Fruit fly (Drosophila melanogaster) whole organism, embryonic: ENCODE results near the gene Act87E.

Experiments used
- Bdp1 ChIP-seq: fragments of 200-800 bp; sonication (Bioruptor generic); optimal IDR thresholded peaks from 3 replicates; lab custom pipeline; 2016; ENCODE audit warnings: missing biosample characterization, missing genetic modification characterization
- C15 ChIP-seq: fragments of 200-800 bp; sonication (Bioruptor generic); IDR thresholded peaks from 3 replicates; pipeline ENCODE4 v1.3.6; 2022; ENCODE audit warnings: missing biosample characterization, missing genetic modification characterization
- CG11247 ChIP-seq: fragments of 200-800 bp; sonication (Bioruptor generic); IDR thresholded peaks from 2 replicates; pipeline ENCODE4 v1.3.6; 2022; ENCODE audit warnings: missing biosample characterization, missing genetic modification characterization
- CG11456 ChIP-seq: fragments of 200-800 bp; sonication (Bioruptor generic); IDR thresholded peaks from 3 replicates; pipeline ENCODE4 v1.3.6; 2022; ENCODE audit warnings: missing biosample characterization, missing genetic modification characterization
- CG11696 ChIP-seq: fragments of 200-800 bp; sonication (Bioruptor generic); IDR thresholded peaks from 2 replicates; pipeline ENCODE4 v1.3.6; 2022; ENCODE audit warnings: missing biosample characterization, missing genetic modification characterization
- CG12236 ChIP-seq: fragments of 200-800 bp; sonication (Bioruptor generic); optimal IDR thresholded peaks from 2 replicates; lab custom pipeline; 2016; ENCODE audit warnings: missing biosample characterization, missing genetic modification characterization
- CG15479 ChIP-seq: fragments of 200-800 bp; sonication (Bioruptor generic); optimal IDR thresholded peaks from 3 replicates; lab custom pipeline; 2019; ENCODE audit warnings: missing biosample characterization, mild to moderate bottlenecking, missing genetic modification characterization, moderate library complexity
- CG1602 ChIP-seq: fragments of 200-800 bp; sonication (Bioruptor generic); optimal IDR thresholded peaks from 3 replicates; lab custom pipeline; 2016; ENCODE audit warnings: missing biosample characterization, missing genetic modification characterization
- CG17328 ChIP-seq: fragments of 200-800 bp; sonication (Bioruptor generic); IDR thresholded peaks from 2 replicates; pipeline ENCODE4 v1.3.6; 2022; ENCODE audit warnings: missing biosample characterization, missing genetic modification characterization
- CG17385 ChIP-seq: fragments of 200-800 bp; sonication (Bioruptor generic); optimal IDR thresholded peaks from 3 replicates; lab custom pipeline; 2018; ENCODE audit warnings: missing biosample characterization, mild to moderate bottlenecking, missing genetic modification characterization
- CG18599 ChIP-seq: fragments of 200-800 bp; sonication (Bioruptor generic); optimal IDR thresholded peaks from 3 replicates; lab custom pipeline; 2017; ENCODE audit warnings: missing biosample characterization, missing genetic modification characterization, mild to moderate bottlenecking, moderate library complexity, missing genetic modification reagents
- CG30020 ChIP-seq: fragments of 200-800 bp; optimal IDR thresholded peaks from 2 replicates; lab custom pipeline; 2019; ENCODE audit warnings: missing biosample characterization, mild to moderate bottlenecking, missing genetic modification characterization, moderate library complexity
- CG31224 ChIP-seq: fragments of 200-800 bp; sonication (Bioruptor generic); IDR thresholded peaks from 2 replicates; pipeline ENCODE4 v1.3.6; 2022; ENCODE audit warnings: missing biosample characterization, missing genetic modification characterization
- CG31365 ChIP-seq: fragments of 200-800 bp; sonication (Bioruptor generic); optimal IDR thresholded peaks from 2 replicates; lab custom pipeline; 2018; ENCODE audit warnings: missing biosample characterization, mild to moderate bottlenecking, missing genetic modification characterization
- CG32772 ChIP-seq: fragments of 200-800 bp; sonication (Bioruptor generic); IDR thresholded peaks from 2 replicates; pipeline ENCODE4 v1.3.6; 2022; ENCODE audit warnings: missing biosample characterization, missing genetic modification characterization
- CG4424 ChIP-seq: fragments of 200-800 bp; sonication (Bioruptor generic); optimal IDR thresholded peaks from 3 replicates; lab custom pipeline; 2016; ENCODE audit warnings: missing biosample characterization, missing genetic modification characterization
- CG6765 ChIP-seq: fragments of 200-800 bp; sonication (Bioruptor generic); optimal IDR thresholded peaks from 3 replicates; lab custom pipeline; 2017; ENCODE audit warnings: missing biosample characterization, mild to moderate bottlenecking, missing genetic modification characterization
- CG6813 ChIP-seq: fragments of 200-800 bp; sonication (Bioruptor generic); optimal IDR thresholded peaks from 2 replicates; lab custom pipeline; 2017; ENCODE audit warnings: missing biosample characterization, missing genetic modification characterization, mild to moderate bottlenecking, moderate library complexity, missing genetic modification reagents
- CG8944 ChIP-seq: fragments of 200-800 bp; sonication (Bioruptor generic); optimal IDR thresholded peaks from 3 replicates; lab custom pipeline; 2016; ENCODE audit warnings: missing biosample characterization, missing genetic modification characterization
- CTCF ChIP-seq: fragments of 200-800 bp; sonication (Bioruptor generic); optimal IDR thresholded peaks from 2 replicates; lab custom pipeline; 2017; ENCODE audit warnings: missing biosample characterization, mild to moderate bottlenecking, missing genetic modification characterization, moderate library complexity
- Doc2 ChIP-seq: fragments of 200-800 bp; sonication (Bioruptor generic); IDR thresholded peaks from 2 replicates; pipeline ENCODE4 v1.3.6; 2022; ENCODE audit warnings: missing biosample characterization, missing genetic modification characterization
- E2f1 ChIP-seq: fragments of 200-800 bp; sonication (Bioruptor generic); IDR thresholded peaks from 2 replicates; pipeline ENCODE4 v1.3.6; 2022; ENCODE audit warnings: missing biosample characterization, missing genetic modification characterization
- ERR ChIP-seq: fragments of 200-800 bp; sonication (Bioruptor generic); optimal IDR thresholded peaks from 2 replicates; lab custom pipeline; 2016; ENCODE audit warnings: missing biosample characterization, missing genetic modification characterization
- Fer2 ChIP-seq: fragments of 200-800 bp; sonication (Bioruptor generic); optimal IDR thresholded peaks from 2 replicates; lab custom pipeline; 2018; ENCODE audit warnings: missing biosample characterization, mild to moderate bottlenecking, missing genetic modification characterization, moderate library complexity
- Jarid2 ChIP-seq: fragments of 200-800 bp; sonication (Bioruptor generic); optimal IDR thresholded peaks from 3 replicates; lab custom pipeline; 2017; ENCODE audit warnings: mild to moderate bottlenecking, missing biosample characterization, missing genetic modification reagents, missing genetic modification characterization
- Lim3 ChIP-seq: fragments of 200-800 bp; sonication (Bioruptor generic); IDR thresholded peaks from 2 replicates; pipeline ENCODE4 v1.3.6; 2022; ENCODE audit warnings: missing biosample characterization, missing genetic modification characterization
- Meics ChIP-seq: fragments of 200-800 bp; sonication (Bioruptor generic); optimal IDR thresholded peaks from 2 replicates; lab custom pipeline; 2017; ENCODE audit warnings: missing biosample characterization, mild to moderate bottlenecking, missing genetic modification characterization
- NFAT ChIP-seq: fragments of 200-800 bp; sonication (Bioruptor generic); IDR thresholded peaks from 2 replicates; pipeline ENCODE4 v1.3.6; 2022; ENCODE audit warnings: missing biosample characterization, missing genetic modification characterization
- Oaz ChIP-seq: fragments of 200-800 bp; sonication (Bioruptor generic); IDR thresholded peaks from 2 replicates; pipeline ENCODE4 v1.3.6; 2022; ENCODE audit warnings: missing biosample characterization, missing genetic modification characterization
- Poxn ChIP-seq: fragments of 200-800 bp; sonication (Bioruptor generic); IDR thresholded peaks from 2 replicates; pipeline ENCODE4 v1.3.6; 2022; ENCODE audit warnings: missing biosample characterization, missing genetic modification characterization
- amos ChIP-seq: fragments of 200-800 bp; sonication (Bioruptor generic); IDR thresholded peaks from 2 replicates; pipeline ENCODE4 v1.3.6; 2022; ENCODE audit warnings: missing biosample characterization, missing genetic modification characterization; ENCODE audit not compliant: partially characterized antibody
- chinmo ChIP-seq: fragments of 200-800 bp; sonication (Bioruptor generic); IDR thresholded peaks from 4 replicates; pipeline ENCODE4 v1.3.6; 2022; ENCODE audit warnings: missing biosample characterization, missing genetic modification characterization; ENCODE audit not compliant: partially characterized antibody
- corto ChIP-seq: fragments of 200-800 bp; sonication (Bioruptor generic); optimal IDR thresholded peaks from 2 replicates; lab custom pipeline; 2016; ENCODE audit warnings: missing biosample characterization, mild to moderate bottlenecking, missing genetic modification characterization, moderate library complexity
- croc ChIP-seq: fragments of 200-800 bp; sonication (Bioruptor generic); conservative IDR thresholded peaks from 3 replicates; pipeline ENCODE4 v1.3.6; 2022; ENCODE audit warnings: missing biosample characterization, missing genetic modification characterization
- dm ChIP-seq: fragments of 200-800 bp; sonication (Bioruptor generic); optimal IDR thresholded peaks from 3 replicates; lab custom pipeline; 2016; ENCODE audit warnings: missing biosample characterization, missing genetic modification characterization
- eyg ChIP-seq: fragments of 200-800 bp; sonication (Bioruptor generic); optimal IDR thresholded peaks from 3 replicates; lab custom pipeline; 2016; ENCODE audit warnings: missing biosample characterization, missing genetic modification characterization
- grau ChIP-seq: fragments of 200-800 bp; optimal IDR thresholded peaks from 3 replicates; lab custom pipeline; 2019; ENCODE audit warnings: missing biosample characterization, mild to moderate bottlenecking, missing genetic modification characterization, moderate library complexity
- gro ChIP-seq: fragments of 200-800 bp; sonication (Bioruptor generic); optimal IDR thresholded peaks from 2 replicates; lab custom pipeline; 2016; ENCODE audit warnings: missing biosample characterization, missing genetic modification characterization
- hkb ChIP-seq, 2 experiments: fragments of 200-800 bp in 1 of 2; fragments of >200 bp in 1 of 2; sonication (Bioruptor generic) in 1 of 2; IDR thresholded peaks in 1 of 2; optimal IDR thresholded peaks in 1 of 2; 2 replicates each; pipeline versions ENCODE4 v1.3.6 to Lab custom; 2017 to 2022; ENCODE audit warnings: missing biosample characterization in 1 of 2, missing genetic modification characterization in 1 of 2
- ken ChIP-seq: fragments of 200-800 bp; sonication (Bioruptor generic); IDR thresholded peaks from 3 replicates; pipeline ENCODE4 v1.3.6; 2022; ENCODE audit warnings: missing biosample characterization, missing genetic modification characterization
- nom ChIP-seq: fragments of 200-800 bp; sonication (Bioruptor generic); optimal IDR thresholded peaks from 2 replicates; lab custom pipeline; 2017; ENCODE audit warnings: missing biosample characterization, missing genetic modification characterization, mild to moderate bottlenecking, moderate library complexity, missing genetic modification reagents
- peb ChIP-seq: fragments of 200-800 bp; sonication (Bioruptor generic); IDR thresholded peaks from 2 replicates; pipeline ENCODE4 v1.3.6; 2022; ENCODE audit warnings: missing biosample characterization, missing genetic modification characterization
- pros ChIP-seq: fragments of 200-800 bp; sonication (Bioruptor generic); optimal IDR thresholded peaks from 3 replicates; lab custom pipeline; 2019; ENCODE audit warnings: missing biosample characterization, mild to moderate bottlenecking, missing genetic modification characterization, moderate library complexity
- pum ChIP-seq: fragments of 200-800 bp; sonication (Bioruptor generic); optimal IDR thresholded peaks from 2 replicates; lab custom pipeline; 2016; ENCODE audit warnings: missing biosample characterization, missing genetic modification characterization
- rib ChIP-seq: fragments of 200-800 bp; sonication (Bioruptor generic); IDR thresholded peaks from 2 replicates; pipeline ENCODE4 v1.3.6; 2022; ENCODE audit warnings: missing biosample characterization, missing genetic modification characterization
- row ChIP-seq: fragments of 200-800 bp; sonication (Bioruptor generic); IDR thresholded peaks from 3 replicates; pipeline ENCODE4 v1.3.6; 2022; ENCODE audit warnings: missing biosample characterization, missing genetic modification characterization
- sna ChIP-seq: fragments of 200-800 bp; sonication (Bioruptor generic); IDR thresholded peaks from 2 replicates; pipeline ENCODE4 v1.3.6; 2022; ENCODE audit warnings: missing biosample characterization, missing genetic modification characterization; ENCODE audit not compliant: partially characterized antibody
- stc ChIP-seq: fragments of 200-800 bp; sonication (Bioruptor generic); IDR thresholded peaks from 2 replicates; pipeline ENCODE4 v1.3.6; 2022; ENCODE audit warnings: missing biosample characterization, missing genetic modification characterization
- ttk ChIP-seq: fragments of 200-800 bp; sonication (Bioruptor generic); IDR thresholded peaks from 2 replicates; pipeline ENCODE4 v2.1.2; 2022; ENCODE audit warnings: missing biosample characterization, missing genetic modification characterization
- unc-4 ChIP-seq: fragments of 200-800 bp; sonication (Bioruptor generic); IDR thresholded peaks from 2 replicates; pipeline ENCODE4 v1.3.6; 2022; ENCODE audit warnings: missing biosample characterization, missing genetic modification characterization; ENCODE audit not compliant: partially characterized antibody
- vvl ChIP-seq: fragments of 200-800 bp; sonication (Bioruptor generic); IDR thresholded peaks from 2 replicates; pipeline ENCODE4 v1.3.6; 2022; ENCODE audit warnings: missing biosample characterization, missing genetic modification characterization

The Act87E gene

DNA sequence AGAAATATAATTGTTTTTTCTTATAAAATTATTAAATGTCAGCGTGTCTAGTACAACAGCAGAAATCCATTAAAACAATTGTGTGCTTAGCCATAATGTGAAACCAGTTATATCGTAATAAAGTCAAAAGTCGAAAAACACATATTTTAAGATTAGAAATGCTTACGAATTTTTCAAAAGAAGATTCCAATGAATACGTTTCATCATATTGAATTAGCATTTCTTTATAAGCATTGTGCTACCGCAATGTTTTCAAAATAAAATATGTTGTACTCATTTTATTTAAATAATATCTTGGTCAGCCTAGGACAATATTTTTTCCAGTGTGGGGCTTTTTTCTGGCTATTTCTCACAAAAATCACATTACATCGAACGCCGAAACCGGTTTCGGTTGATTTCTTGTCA, 27.1 kb downstream of the Act87E start (continued):
- TF ChIP-seq CTCF (GFP tag; lab: Kevin White, UChicago) (peak; percentile 19), CG11247 (GFP tag; lab: Robert Waterston, UW) (peak; percentile 30; the same call in 1 of the 2 replicates), peb (GFP tag; lab: Robert Waterston, UW) (no peak; the same call in 1 of the 2 replicates), hkb (optimal IDR thresholded peaks at IDR 0.05; lab: Kevin White, UChicago) (no peak), hkb (GFP tag; IDR thresholded peaks at IDR 0.05; lab: Robert Waterston, UW) (peak; percentile 65), grau (peak; percentile 88), CG12236 (GFP tag; lab: Kevin White, UChicago) (peak; percentile 42), CG31224 (GFP tag; lab: Robert Waterston, UW) (0 out of 2 replicates have a peak, but pooled peaks have one; percentile 45), corto (GFP tag; lab: Kevin White, UChicago) (no peak), sna (no peak), Lim3 (GFP tag; lab: Robert Waterston, UW) (no peak), CG18599 (GFP tag; lab: Kevin White, UChicago) (peak; percentile 74), CG4424 (peak; percentile 86), C15 (0 out of 3 replicates have a peak, but pooled peaks have one; percentile 36), NFAT (GFP tag; lab: Robert Waterston, UW) (no peak), CG32772 (peak; percentile 52), Doc2 (no peak), ERR (GFP tag; lab: Kevin White, UChicago) (no peak), row (peak; percentile 73), CG17328 (GFP tag; lab: Robert Waterston, UW) (peak; percentile 36; the same call in 1 of the 2 replicates), CG6813 (peak; percentile 47), Oaz (GFP tag; lab: Robert Waterston, UW) (no peak), gro (GFP tag; lab: Kevin White, UChicago) (no peak), Bdp1 (GFP tag; lab: Kevin White, UChicago) (peak; percentile 18), Fer2 (no peak), CG11696 (GFP tag; lab: Robert Waterston, UW) (no peak), CG15479 (GFP tag; lab: Kevin White, UChicago) (no peak), ttk (0 out of 2 replicates have a peak, but pooled peaks have one; percentile 48), CG30020 (tag; lab: Kevin White, UChicago) (peak; percentile 44), Jarid2 (peak; percentile 35), unc-4 (no peak), Poxn (no peak), amos (GFP tag; lab: Robert Waterston, UW) (no peak), Meics (peak; percentile 86), pum (GFP tag; lab: Kevin White, UChicago) (peak; percentile 45), pros (no peak), stc (GFP tag; lab: Robert Waterston, UW) (peak; percentile 23; the same call in 1 of the 2 replicates), CG1602 (GFP tag; lab: Kevin White, UChicago) (peak; percentile 74), CG6765 (GFP tag; lab: Kevin White, UChicago) (peak; percentile 75), chinmo (no peak), nom (GFP tag; lab: Kevin White, UChicago) (no peak), CG8944 (peak; percentile 33), CG11456 (GFP tag; lab: Robert Waterston, UW) (0 out of 3 replicates have a peak, but pooled peaks have one; percentile 48), eyg (GFP tag; lab: Kevin White, UChicago) (no peak), E2f1 (GFP tag; lab: Robert Waterston, UW) (peak; percentile 66), dm (peak; percentile 20), rib (GFP tag; lab: Robert Waterston, UW) (no peak), CG17385 (GFP tag; lab: Kevin White, UChicago) (peak; percentile 74), CG31365 (tag; lab: Kevin White, UChicago) (no peak), croc (GFP tag; lab: Robert Waterston, UW) (peak; percentile 58; the same call in 2 of the 3 replicates), ken (GFP tag; lab: Robert Waterston, UW) (no peak), vvl (GFP tag; lab: Robert Waterston, UW) (peak; percentile 55; the same call in 1 of the 2 replicates)
